Worm (Caenorhabditis elegans) whole organism, L4/young adult: ENCODE data around the gene fmo-3.

Experiments
- W03F9.2 ChIP-seq: fragments of 150-350 bp; optimal IDR thresholded peaks from 2 replicates; lab custom pipeline; 2014; ENCODE audit warnings: missing biosample characterization, missing genetic modification characterization
- dao-5 ChIP-seq: sonication (generic microtip); optimal IDR thresholded peaks from 2 replicates; lab custom pipeline; 2016; ENCODE audit warnings: missing genotype, missing genetic modification characterization, moderate library complexity, missing compliant biosample characterization
- him-1 ChIP-seq: sonication (generic microtip); optimal IDR thresholded peaks from 2 replicates; lab custom pipeline; 2016; ENCODE audit warnings: missing genotype, missing genetic modification reagents, missing genetic modification characterization, missing compliant biosample characterization

DNA sequence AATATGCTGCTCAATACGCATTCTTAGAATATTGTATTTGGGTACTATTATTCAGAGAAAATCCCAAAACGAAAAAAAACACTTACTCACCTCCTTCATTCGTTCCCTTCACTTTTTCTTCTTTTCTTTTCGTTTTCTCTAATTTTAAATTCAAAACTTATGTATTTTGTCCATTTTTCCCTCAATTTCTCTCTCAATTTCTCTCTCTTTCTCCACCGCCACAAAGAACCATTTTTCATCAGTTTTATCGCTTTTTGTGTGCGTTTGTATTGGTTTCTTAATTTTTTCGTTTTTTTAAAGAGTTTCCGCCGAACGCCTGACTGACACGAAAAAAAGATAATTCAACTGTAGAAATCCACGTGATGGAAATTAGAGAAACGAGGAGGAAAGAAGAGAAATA is 39.8 kb upstream of the fmo-3 start, which contains the start of gene cnt-2:
- TF ChIP-seq dao-5 (tag; lab: Kevin White, UChicago) (no peak), him-1 (tag; lab: Kevin White, UChicago) (no peak), W03F9.2 (tag; lab: Kevin White, UChicago) (no peak)
